Fruit fly (Drosophila melanogaster) ovary, adult (tissue): ENCODE results near the gene ND-ACP.
A peak's percentile ranks its signal among the peaks of the same experiment; 100 is the strongest.

Source experiments
- CG17801 ChIP-seq: fragments of 200-800 bp; optimal IDR thresholded peaks from 2 replicates; lab custom pipeline; 2019; ENCODE audit warnings: missing biosample characterization, mild to moderate bottlenecking, missing genetic modification characterization, moderate library complexity; ENCODE audit not compliant: partially characterized antibody

Gene ND-ACP

DNA sequence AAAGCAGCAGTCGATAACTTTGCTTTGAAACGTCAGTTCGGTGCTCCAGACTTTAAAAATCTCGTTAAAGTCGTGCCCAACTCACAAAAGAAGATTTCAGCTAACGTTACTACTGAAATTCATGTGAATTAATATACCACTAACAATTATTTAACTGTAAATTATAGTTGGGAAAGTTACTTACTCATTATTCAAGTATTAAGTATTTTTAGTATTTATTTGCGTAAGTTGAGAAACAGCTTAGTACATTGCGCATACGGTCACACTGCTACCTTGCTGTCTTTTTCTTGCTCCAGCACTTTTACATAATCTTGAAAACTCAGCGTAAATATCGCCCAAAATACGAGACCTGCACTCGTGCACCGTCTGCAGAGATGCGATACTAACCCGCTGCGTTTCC, at the start of gene ND-ACP:
Gene ND-ACP (plus strand): TSS at position 226 of the 400 bp plus-strand sequence.
- no peak for TF ChIP-seq CG17801 (GFP tag; lab: Kevin White, UChicago)

DNA sequence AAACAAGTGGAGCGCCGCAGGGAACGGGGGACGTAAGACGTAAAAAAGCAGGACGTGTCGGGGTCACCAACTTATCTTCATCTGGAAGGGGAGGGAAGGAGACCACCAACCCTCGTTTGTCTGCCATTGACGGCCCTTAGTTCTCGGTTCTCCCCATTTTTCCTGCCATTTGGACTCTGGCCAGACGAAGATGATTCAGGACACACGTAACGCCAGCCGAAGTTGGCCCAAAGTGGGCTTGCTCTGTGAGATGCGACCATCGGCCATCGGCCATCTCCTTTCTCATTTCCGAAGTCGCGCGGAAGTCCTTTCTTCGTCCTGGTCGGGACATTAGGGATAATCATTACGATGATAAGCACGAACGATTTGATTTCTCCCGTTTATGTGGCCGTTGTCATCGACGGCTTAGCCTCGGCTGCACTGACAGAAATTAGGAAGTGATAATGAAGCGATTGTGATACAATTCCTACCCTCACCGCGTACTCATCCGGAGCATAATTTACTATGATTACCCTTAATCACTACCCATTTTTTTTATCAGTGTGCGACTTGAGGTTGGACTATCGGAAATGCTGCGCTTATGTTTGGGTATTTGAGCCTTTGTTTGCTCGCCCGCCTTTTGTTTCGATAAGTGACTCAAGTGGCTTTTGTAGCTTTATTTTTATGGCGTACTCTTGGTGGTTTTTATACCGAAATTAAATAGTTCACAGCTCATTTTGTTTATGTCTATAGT, 48.7 kb upstream of the ND-ACP start:
- TF ChIP-seq CG17801 (GFP tag; lab: Kevin White, UChicago): no peak

DNA sequence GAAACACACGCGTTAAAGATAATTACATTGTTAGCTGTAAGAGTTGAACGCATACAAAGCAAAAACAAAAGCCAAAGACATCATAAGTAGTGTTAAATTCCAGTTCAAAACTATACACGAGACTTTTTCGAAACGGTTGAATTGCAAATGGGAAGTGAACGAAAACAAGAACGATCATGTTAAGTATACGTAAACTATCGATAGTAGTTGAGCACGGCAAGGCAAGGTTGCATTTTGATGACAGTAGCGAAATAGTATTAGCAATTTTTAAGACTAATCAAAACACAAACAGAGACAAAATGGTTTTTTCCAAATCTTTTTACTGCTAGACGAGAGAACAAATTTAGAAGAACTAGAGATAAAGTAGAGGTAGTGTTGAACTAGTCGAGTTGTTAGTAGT, 34.9 kb upstream of the ND-ACP start:
- TF ChIP-seq CG17801 (GFP tag; lab: Kevin White, UChicago): no peak

DNA sequence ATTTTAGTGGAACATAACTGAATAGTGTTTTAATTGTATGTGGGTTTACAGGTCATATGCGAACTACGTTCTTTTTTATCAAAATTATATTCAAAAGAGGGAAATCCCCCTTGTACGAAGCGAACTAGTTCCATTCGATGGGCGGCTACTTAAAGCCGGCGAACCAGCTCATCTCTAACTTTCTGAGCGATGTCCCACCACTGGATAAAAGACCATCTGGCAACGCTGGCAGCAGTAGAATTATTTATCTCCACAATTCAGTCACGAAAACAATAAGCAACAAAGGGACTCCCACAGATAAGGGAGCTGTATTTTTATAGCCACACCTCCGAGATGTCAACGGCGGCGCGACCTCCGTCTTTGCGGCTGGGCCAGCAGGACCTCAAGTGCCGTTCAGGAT, 34.1 kb upstream of the ND-ACP start, which contains the start of gene Rabex-5:
Gene Rabex-5 (plus strand): TSS at position 221 of the 400 bp plus-strand sequence.
- TF ChIP-seq CG17801 (GFP tag; lab: Kevin White, UChicago): no peak

DNA sequence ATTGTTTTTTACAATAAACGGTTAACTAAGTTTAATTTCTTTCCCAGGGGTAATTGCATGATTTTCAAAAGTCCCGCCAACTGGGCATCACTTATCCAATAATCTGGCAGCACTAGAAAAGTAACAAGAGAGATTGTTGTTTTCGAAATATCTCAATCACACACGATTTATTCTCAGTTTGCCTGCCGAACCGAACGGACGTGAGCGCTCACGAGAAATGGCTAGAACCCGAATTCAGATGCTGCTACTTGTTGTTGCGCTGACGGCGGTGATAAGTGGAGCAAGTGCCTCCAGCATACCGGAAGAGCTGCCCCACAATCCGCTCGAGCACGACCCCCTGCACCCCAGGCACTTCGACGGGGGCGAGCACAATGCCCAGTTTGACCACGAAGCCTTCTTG, 31.2 kb upstream of the ND-ACP start, which contains the start of gene scf:
Gene scf (plus strand): TSS at position 164 of the 400 bp plus-strand sequence.
- TF ChIP-seq CG17801 (GFP tag; lab: Kevin White, UChicago): no peak

DNA sequence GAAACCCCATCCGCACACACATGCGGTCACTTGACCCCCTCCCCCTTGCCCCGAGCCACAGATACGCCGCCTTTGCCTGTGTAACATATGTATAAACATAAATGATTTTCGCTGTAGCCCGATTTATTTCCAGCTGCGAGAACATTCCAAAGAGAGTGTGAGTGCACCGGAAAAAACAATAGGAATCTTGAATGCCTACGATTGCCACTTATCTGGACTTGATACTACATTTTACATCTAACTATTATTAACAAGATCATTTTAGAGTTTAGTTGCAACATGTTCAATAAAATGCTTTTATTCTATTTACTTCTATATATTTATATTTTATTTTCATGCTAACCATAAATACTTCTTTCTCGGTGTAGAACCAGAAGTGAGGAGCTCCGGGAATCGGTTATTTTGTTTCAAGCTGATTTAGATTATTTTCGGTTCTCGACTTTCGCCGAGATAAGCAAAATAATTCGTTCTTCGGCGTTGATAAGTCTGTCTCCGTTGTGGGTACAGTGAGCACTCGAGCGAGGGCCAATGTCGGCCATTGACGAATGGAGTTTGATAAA, 29.6 kb upstream of the ND-ACP start:
- TF ChIP-seq CG17801 (GFP tag; lab: Kevin White, UChicago): peak; percentile 90

DNA sequence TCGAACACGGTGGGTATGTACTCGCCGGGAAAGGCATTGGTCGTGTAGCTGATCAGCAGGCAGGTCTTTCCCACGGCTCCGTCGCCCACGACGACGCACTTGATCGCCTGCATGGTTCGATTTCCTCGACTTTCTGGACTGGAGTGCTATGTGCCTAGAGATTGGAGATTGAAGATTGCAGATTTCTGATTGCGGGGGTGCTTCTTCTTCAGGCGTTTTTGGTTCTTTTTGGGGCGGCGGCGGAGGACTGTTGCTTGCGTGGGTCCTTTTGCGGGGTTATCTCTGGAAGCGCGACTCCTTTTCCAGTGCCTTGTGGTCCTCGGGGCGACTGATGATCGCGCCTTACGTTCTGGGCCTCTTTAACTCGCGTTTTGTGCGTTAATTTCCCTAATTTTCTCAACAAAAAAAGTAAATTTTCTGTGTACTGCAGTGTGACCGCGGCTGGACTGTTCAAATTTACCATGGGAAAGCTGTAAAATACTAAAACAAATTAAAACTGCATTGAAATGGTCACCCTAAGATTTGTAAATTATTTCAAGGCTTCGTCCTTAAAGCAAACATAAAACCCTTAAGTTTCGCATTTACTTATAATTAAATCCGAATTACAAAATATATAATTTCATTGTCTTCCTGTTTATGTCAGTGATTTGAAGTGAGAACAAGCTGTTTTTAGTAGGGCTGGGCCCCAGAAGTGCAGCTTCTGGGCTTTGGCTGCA, 27.4 kb upstream of the ND-ACP start, which contains the start of the genes Rac1 and Acat2:
Gene Rac1 (minus strand): TSS at position 450 of the 716 bp plus-strand sequence.
Gene Acat2 (plus strand): TSS at position 711 of the 716 bp plus-strand sequence.
- TF ChIP-seq CG17801 (GFP tag; lab: Kevin White, UChicago): no peak

DNA sequence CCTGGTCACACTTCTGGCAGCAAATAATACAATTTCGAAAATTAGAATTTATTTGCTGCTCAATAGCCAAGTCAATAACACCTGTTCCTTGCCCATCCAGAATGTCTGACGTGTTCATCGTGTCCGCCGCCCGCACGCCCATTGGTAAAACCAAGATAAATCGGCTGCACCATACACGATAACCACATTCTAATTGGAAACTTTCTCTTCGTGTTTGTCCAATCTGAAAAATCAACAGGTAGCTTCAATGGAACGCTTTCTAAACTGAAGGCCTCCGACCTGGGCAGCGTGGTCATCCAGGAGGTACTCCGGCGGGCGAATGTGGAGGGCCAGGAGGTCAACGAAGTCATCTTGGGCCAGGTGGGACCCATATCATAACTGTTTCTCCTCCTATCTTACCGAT, 26.8 kb upstream of the ND-ACP start:
- TF ChIP-seq CG17801 (GFP tag; lab: Kevin White, UChicago): no peak

DNA sequence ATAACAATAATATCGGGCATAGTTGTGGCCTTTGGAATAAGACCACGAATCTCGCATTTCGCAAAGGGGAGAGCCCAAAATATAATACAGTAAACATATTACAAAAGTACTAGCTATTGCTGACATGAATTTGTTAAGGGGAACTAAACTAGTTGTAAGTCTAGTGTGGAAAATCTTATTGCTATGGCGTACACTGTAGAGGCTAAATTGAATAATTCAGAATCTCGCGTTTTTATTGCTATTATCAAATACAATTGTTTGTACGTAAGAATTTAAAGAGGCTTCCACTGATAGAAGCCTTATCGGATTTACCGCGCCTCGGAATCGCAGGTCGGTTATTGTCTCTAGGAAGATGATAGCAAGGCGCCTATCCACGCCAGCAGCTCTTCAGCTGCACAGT, 24.4 kb upstream of the ND-ACP start:
- TF ChIP-seq CG17801 (GFP tag; lab: Kevin White, UChicago): no peak

DNA sequence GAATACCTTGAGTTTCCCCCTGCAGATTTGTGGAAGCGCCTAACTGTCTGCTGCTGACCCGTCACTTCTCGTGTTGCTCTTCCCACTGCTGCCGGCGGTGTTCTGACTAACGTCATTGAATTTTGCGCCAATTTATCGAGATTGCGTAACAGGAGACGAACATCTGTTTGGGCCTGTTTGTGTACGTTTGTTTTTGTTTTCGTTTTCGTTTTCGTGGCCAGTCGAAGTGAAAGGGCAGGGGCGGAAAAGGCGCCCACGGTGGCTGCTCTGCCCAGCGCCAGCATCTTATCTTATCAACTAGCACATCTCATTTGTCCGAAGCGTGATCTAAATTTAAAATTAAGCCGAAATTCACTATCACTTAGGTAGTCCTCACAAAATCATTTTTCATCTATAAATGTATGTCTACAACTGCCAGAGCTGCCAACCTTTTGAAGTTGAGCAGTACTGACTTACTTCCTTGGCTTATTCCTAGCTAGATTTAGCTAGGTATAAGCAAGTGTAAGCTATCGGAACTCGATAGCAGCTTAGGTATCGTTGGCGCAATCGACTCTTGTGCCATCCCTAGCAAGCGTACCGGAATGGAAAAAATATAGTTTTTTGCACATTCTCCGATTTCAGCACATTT, 22.6 kb upstream of the ND-ACP start, which contains the start of the genes Ctr9 and Nt5a:
Gene Ctr9 (plus strand): TSS at position 220 of the 628 bp plus-strand sequence.
Gene Nt5a (minus strand): TSS at position 414 of the 628 bp plus-strand sequence.
- peak; percentile 14 for TF ChIP-seq CG17801 (GFP tag; lab: Kevin White, UChicago)

DNA sequence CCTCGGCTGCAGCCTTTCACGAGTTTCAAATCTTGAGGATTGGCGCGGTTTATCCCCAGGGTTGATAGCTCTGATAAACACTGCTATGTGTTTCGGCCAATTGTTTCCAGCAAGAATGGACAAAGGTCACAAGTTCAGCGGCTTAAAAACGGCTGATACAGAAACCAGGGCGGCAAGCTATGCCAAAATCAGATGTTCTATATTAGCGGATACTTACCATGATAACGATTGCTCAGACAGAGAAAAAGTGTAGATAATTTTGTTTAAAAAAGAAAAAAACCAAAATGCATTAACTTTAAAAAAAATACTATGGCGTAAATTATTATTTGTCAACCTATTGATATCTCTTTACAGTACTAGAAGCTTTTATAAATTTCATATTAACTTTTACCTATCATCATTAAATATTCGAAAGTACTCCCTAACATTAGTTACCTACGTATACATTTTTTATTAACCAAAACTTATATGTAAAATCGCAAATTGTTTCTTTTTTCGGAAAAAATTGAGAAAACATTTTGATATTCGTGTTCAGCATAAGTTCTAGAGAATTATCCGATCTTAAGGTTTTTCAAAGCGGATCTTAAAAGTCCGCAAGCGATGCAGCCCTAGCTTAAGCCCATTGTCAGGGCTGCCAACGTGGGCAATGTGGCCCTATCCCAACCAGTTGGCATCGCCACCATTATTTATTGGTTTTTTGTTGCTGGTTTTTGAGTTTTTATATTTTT, 16.5 kb upstream of the ND-ACP start, which contains the start of the genes sturkopf and Herc4:
Gene sturkopf (minus strand): TSS at position 339 of the 728 bp plus-strand sequence.
Gene Herc4 (plus strand): TSS at position 658 of the 728 bp plus-strand sequence.
- peak; percentile 9 for TF ChIP-seq CG17801 (GFP tag; lab: Kevin White, UChicago)

DNA sequence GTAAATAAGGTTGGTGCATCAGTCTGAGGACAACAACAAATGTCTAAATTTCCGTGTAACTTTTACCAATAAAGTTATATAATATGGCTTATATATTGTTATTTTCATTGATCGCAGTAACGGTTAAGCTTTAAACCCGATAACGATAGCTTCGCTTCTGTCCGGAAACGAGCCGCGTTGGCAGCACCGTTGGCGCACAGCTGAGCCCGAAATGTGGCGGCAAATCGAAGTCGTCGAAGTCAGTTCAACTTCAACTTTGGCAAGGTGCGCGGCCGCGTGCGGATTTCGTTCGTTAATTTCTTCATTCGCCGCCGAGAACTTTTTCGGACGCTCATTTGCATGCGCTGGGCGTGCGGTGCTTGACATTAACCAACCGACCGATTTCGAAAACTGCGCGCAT, 11.5 kb upstream of the ND-ACP start, which contains the start of gene Myo61F:
Gene Myo61F (plus strand): TSS at position 240 of the 400 bp plus-strand sequence.
- TF ChIP-seq CG17801 (GFP tag; lab: Kevin White, UChicago): peak; percentile 13

DNA sequence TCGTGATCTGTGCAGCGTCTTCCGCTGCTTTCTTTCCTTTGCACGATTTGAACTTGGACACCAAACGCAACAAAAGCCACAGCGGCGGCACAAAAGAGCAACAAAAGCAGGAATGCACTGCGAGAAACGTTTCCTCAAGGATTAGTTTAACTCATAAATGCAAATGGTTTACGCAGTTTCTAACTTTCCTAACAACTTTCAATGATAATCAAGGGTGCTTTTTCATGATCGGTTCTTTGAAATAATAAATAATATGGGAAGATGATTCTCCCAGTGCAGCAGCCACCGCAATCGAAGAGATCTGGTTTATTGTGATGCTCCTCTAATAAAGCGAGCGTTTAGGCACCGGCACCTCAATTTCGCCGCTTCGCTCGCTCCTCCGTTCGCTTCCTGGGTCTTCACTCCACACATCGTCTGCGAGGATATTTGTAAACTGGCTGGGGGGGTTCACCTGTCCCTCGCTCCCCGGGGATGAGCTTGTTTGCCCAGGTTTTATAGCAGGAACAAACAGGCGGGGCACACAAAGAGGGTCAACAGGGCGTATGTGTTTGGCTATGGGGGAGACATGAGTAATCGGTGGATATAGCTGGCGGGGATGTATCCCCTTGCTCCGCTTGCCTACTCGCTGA, 10.5 kb upstream of the ND-ACP start:
- no peak for TF ChIP-seq CG17801 (GFP tag; lab: Kevin White, UChicago)
